Fruit fly (Drosophila melanogaster) S2 (cell line): ENCODE data around the gene PGS1.

Experiments used
- CG8478 ChIP-seq: fragments of >200 bp; optimal IDR thresholded peaks from 2 replicates; lab custom pipeline; 2018
- CTCF ChIP-seq, 2 experiments: fragments of >200 bp; optimal IDR thresholded peaks; 2 replicates each; lab custom pipeline; 2018

- TF ChIP-seq CG8478 (lab: Kevin White, UChicago): no peak
- TF ChIP-seq CTCF (optimal IDR thresholded peaks at IDR 0.05; lab: Kevin White, UChicago): peak; percentile 4 to 28
Measured at dm6 chr3R:18738086-18738485, 7.8 kb downstream of the PGS1 start.
